Comparison of ENCODE assay signal across 5 worm cellular contexts in the genomic region with DNA sequence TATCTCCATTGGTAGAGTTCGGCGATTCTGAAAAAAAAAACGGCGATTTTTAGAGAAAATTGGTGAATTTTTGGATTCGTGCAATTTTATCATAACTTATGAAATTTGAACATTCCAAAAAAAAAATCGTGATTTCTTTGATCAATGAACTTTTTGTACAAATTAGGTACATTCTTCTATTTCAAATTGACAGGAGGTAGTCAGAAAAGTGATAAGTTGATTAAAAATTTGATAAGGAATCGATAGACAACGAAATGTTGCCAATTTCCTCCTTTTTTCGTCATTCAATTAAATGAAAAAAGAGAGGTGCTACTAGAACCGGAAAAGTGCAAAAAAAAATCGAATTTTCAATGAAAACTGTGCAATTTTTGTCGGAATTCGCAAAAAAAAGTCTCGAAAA.
TF ChIP-seq lines count a peak whose summit lies in the region.

No protein-coding gene starts in this region.

TF ChIP-seq in whole organism, L1 larva, 84 proteins besides CTCF, POLR2A, EP300 and RAD21:
- peak; percentile 3 for TF ChIP-seq elt-2 (tag; optimal IDR thresholded peaks at IDR 0.05; lab: Kevin White, UChicago)
- no peak for TF ChIP-seq blmp-1 (tag; optimal IDR thresholded peaks at IDR 0.05; lab: Kevin White, UChicago)
- TF ChIP-seq egl-13 (tag; optimal IDR thresholded peaks at IDR 0.05; lab: Kevin White, UChicago), result no peak

TF ChIP-seq in whole organism, L2 larva, 48 proteins besides CTCF, POLR2A, EP300 and RAD21:
- TF ChIP-seq fos-1 (tag; optimal IDR thresholded peaks at IDR 0.05; lab: Kevin White, UChicago) (peak; percentile 56), nhr-129 (tag; optimal IDR thresholded peaks at IDR 0.05; lab: Kevin White, UChicago) (no peak), zag-1 (tag; optimal IDR thresholded peaks at IDR 0.05; lab: Kevin White, UChicago) (no peak), C34F6.9 (tag; optimal IDR thresholded peaks at IDR 0.05; lab: Kevin White, UChicago) (no peak), nhr-12 (tag; optimal IDR thresholded peaks at IDR 0.05; lab: Kevin White, UChicago) (no peak), egl-27 (tag; optimal IDR thresholded peaks at IDR 0.05; lab: Kevin White, UChicago) (no peak), sma-3 (GFP tag; optimal IDR thresholded peaks at IDR 0.05; lab: Kevin White, UChicago) (no peak), crh-2 (tag; optimal IDR thresholded peaks at IDR 0.05; lab: Kevin White, UChicago) (no peak)
TF ChIP-seq in whole organism, L2 larva: peak in this region for 1.

TF ChIP-seq in whole organism, L3 larva, 47 proteins besides CTCF, POLR2A, EP300 and RAD21:
- no peak for TF ChIP-seq aly-2 (tag; optimal IDR thresholded peaks at IDR 0.05; lab: Kevin White, UChicago)
- no peak for TF ChIP-seq nhr-76 (tag; optimal IDR thresholded peaks at IDR 0.05; lab: Kevin White, UChicago)
- TF ChIP-seq unc-39 (tag; optimal IDR thresholded peaks at IDR 0.05; lab: Kevin White, UChicago), result no peak
- TF ChIP-seq nfya-1 (tag; optimal IDR thresholded peaks at IDR 0.05; lab: Kevin White, UChicago; ENCODE audit: insufficient read depth), result no peak
- TF ChIP-seq ceh-16 (tag; optimal IDR thresholded peaks at IDR 0.05; lab: Kevin White, UChicago), result no peak
- peak; percentile 2 for TF ChIP-seq pqm-1 (tag; optimal IDR thresholded peaks at IDR 0.05; lab: Kevin White, UChicago)
- no peak for TF ChIP-seq nhr-77 (tag; optimal IDR thresholded peaks at IDR 0.05; lab: Kevin White, UChicago)
- peak; percentile 76 for TF ChIP-seq elt-2 (tag; optimal IDR thresholded peaks at IDR 0.05; lab: Kevin White, UChicago)

TF ChIP-seq in whole organism, L4 larva, 104 proteins besides CTCF, POLR2A, EP300 and RAD21:
- TF ChIP-seq nhr-48 (tag; optimal IDR thresholded peaks at IDR 0.05; lab: Kevin White, UChicago), result peak; percentile 20
- peak; percentile 68 for TF ChIP-seq nhr-28 (tag; optimal IDR thresholded peaks at IDR 0.05; lab: Kevin White, UChicago)
- no peak for TF ChIP-seq T20F7.1 (GFP tag; optimal IDR thresholded peaks at IDR 0.05; lab: Kevin White, UChicago)
- peak; percentile 6 for TF ChIP-seq hlh-11 (tag; optimal IDR thresholded peaks at IDR 0.05; lab: Kevin White, UChicago)
- no peak for TF ChIP-seq Y5F2A.4 (GFP tag; optimal IDR thresholded peaks at IDR 0.05; lab: Kevin White, UChicago)
- peak; percentile 84 for TF ChIP-seq dmd-6 (GFP tag; IDR thresholded peaks at IDR 0.05; lab: Robert Waterston, UW)
- TF ChIP-seq egl-43 (GFP tag; IDR thresholded peaks at IDR 0.05; lab: Robert Waterston, UW), result no peak
- TF ChIP-seq lin-15B (tag; optimal IDR thresholded peaks at IDR 0.05; lab: Kevin White, UChicago), result no peak
- peak; percentile 69 for TF ChIP-seq dve-1 (tag; optimal IDR thresholded peaks at IDR 0.05; lab: Kevin White, UChicago; ENCODE audit: insufficient read depth)
- TF ChIP-seq nhr-77 (tag; optimal IDR thresholded peaks at IDR 0.05; lab: Kevin White, UChicago), result peak; percentile 58
- peak; percentile 20 for TF ChIP-seq aha-1 (tag; lab: Kevin White, UChicago)
- peak; percentile 92 for TF ChIP-seq pqm-1 (tag; optimal IDR thresholded peaks at IDR 0.05; lab: Kevin White, UChicago)
- no peak for TF ChIP-seq daf-19 (GFP tag; conservative IDR thresholded peaks at IDR 0.05; lab: Robert Waterston, UW)
- TF ChIP-seq nhr-6 (tag; optimal IDR thresholded peaks at IDR 0.05; lab: Kevin White, UChicago), result no peak
TF ChIP-seq in whole organism, L4 larva: peak in this region for 8.

TF ChIP-seq in whole organism, young adult, 124 proteins besides CTCF, POLR2A, EP300 and RAD21:
- TF ChIP-seq F49E8.2 (tag; optimal IDR thresholded peaks at IDR 0.05; lab: Kevin White, UChicago; ENCODE audit: insufficient read depth), result no peak
- no peak for TF ChIP-seq hlh-26 (GFP tag; conservative IDR thresholded peaks at IDR 0.05; lab: Robert Waterston, UW)
- no peak for TF ChIP-seq ZK185.1 (tag; optimal IDR thresholded peaks at IDR 0.05; lab: Kevin White, UChicago; ENCODE audit: poor library complexity, severe bottlenecking)
- peak; percentile 62 for TF ChIP-seq nhr-80 (tag; optimal IDR thresholded peaks at IDR 0.05; lab: Kevin White, UChicago)
- TF ChIP-seq lsy-27 (tag; optimal IDR thresholded peaks at IDR 0.05; lab: Kevin White, UChicago; ENCODE audit: borderline replicate concordance, insufficient read depth), result no peak
- no peak for TF ChIP-seq fkh-3 (tag; optimal IDR thresholded peaks at IDR 0.05; lab: Kevin White, UChicago)
- TF ChIP-seq hmg-20 (GFP tag; IDR thresholded peaks at IDR 0.05; lab: Robert Waterston, UW), result no peak
- TF ChIP-seq madf-8 (GFP tag; conservative IDR thresholded peaks at IDR 0.05; lab: Robert Waterston, UW), result no peak
- TF ChIP-seq Y56A3A.18 (GFP tag; IDR thresholded peaks at IDR 0.05; lab: Robert Waterston, UW), result no peak
- no peak for TF ChIP-seq Y95B8A.8 (GFP tag; IDR thresholded peaks at IDR 0.05; lab: Robert Waterston, UW)
- TF ChIP-seq rcor-1 (GFP tag; IDR thresholded peaks at IDR 0.05; lab: Robert Waterston, UW), result no peak
- TF ChIP-seq lag-1 (GFP tag; IDR thresholded peaks at IDR 0.05; lab: Robert Waterston, UW), result no peak
- TF ChIP-seq lin-26 (GFP tag; IDR thresholded peaks at IDR 0.05; lab: Robert Waterston, UW), result no peak
- TF ChIP-seq hsf-1 (GFP tag; IDR thresholded peaks at IDR 0.05; lab: Robert Waterston, UW), result no peak
- no peak for TF ChIP-seq nhr-179 (tag; optimal IDR thresholded peaks at IDR 0.05; lab: Kevin White, UChicago)
- TF ChIP-seq nfya-2 (GFP tag; IDR thresholded peaks at IDR 0.05; lab: Robert Waterston, UW), result no peak
- peak; percentile 85 for TF ChIP-seq unc-62 (GFP tag; optimal IDR thresholded peaks at IDR 0.05; lab: Kevin White, UChicago)
- TF ChIP-seq cebp-1 (GFP tag; IDR thresholded peaks at IDR 0.05; lab: Robert Waterston, UW), result no peak
- peak; percentile 10 for TF ChIP-seq cebp-1 (tag; optimal IDR thresholded peaks at IDR 0.05; lab: Kevin White, UChicago)
TF ChIP-seq in whole organism, young adult: peak in this region for 3.
